Fruit fly (Drosophila melanogaster) whole organism, embryonic: ENCODE measurements around the gene Nup98-96.

Experiments used
- CG11247 ChIP-seq: fragments of 200-800 bp; sonication (Bioruptor generic); IDR thresholded peaks from 2 replicates; pipeline ENCODE4 v1.3.6; 2022; ENCODE audit warnings: missing biosample characterization, missing genetic modification characterization
- CG18476 ChIP-seq: fragments of 200-800 bp; sonication (Bioruptor generic); optimal IDR thresholded peaks from 2 replicates; lab custom pipeline; 2016; ENCODE audit warnings: missing biosample characterization, mild to moderate bottlenecking, missing genetic modification characterization
- CG31224 ChIP-seq: fragments of 200-800 bp; sonication (Bioruptor generic); IDR thresholded peaks from 2 replicates; pipeline ENCODE4 v1.3.6; 2022; ENCODE audit warnings: missing biosample characterization, missing genetic modification characterization
- CG9797 ChIP-seq: fragments of 200-800 bp; sonication (Bioruptor generic); optimal IDR thresholded peaks from 3 replicates; lab custom pipeline; 2018; ENCODE audit warnings: missing biosample characterization, mild to moderate bottlenecking, missing genetic modification characterization
- Dbx ChIP-seq: fragments of 200-800 bp; sonication (Bioruptor generic); IDR thresholded peaks from 3 replicates; pipeline ENCODE4 v1.3.6; 2022; ENCODE audit warnings: missing biosample characterization, missing genetic modification characterization
- Hr39 ChIP-seq: fragments of >200 bp; optimal IDR thresholded peaks from 2 replicates; lab custom pipeline; 2017
- seq ChIP-seq: fragments of 200-800 bp; sonication (Bioruptor generic); IDR thresholded peaks from 2 replicates; pipeline ENCODE4 v1.3.6; 2022; ENCODE audit warnings: missing biosample characterization, missing genetic modification characterization

dm6 chr3R:23783961-23784360 lies 2.5 kb upstream of the Nup98-96 start:
- no peak for TF ChIP-seq CG9797 (GFP tag; lab: Kevin White, UChicago)
- TF ChIP-seq Dbx = no peak
- TF ChIP-seq CG18476 (GFP tag; lab: Kevin White, UChicago) = peak; percentile 76
- 0 out of 2 replicates have a peak, but pooled peaks have one; percentile 16 for TF ChIP-seq CG31224 (GFP tag; lab: Robert Waterston, UW)
- TF ChIP-seq Hr39 (lab: Kevin White, UChicago) = no peak
- TF ChIP-seq seq (GFP tag; lab: Robert Waterston, UW) = peak; percentile 65
- TF ChIP-seq CG11247 (GFP tag; lab: Robert Waterston, UW) = peak; percentile 19; the same call in 1 of the 2 replicates
